Fruit fly (Drosophila melanogaster) whole organism, embryonic: ENCODE results near the gene CG15160.

Experiments used
- B-H1 ChIP-seq: fragments of 200-800 bp; sonication (Bioruptor generic); IDR thresholded peaks from 3 replicates; pipeline ENCODE4 v1.3.6; 2022; ENCODE audit warnings: missing biosample characterization, missing genetic modification characterization
- CG15514 ChIP-seq: fragments of 200-800 bp; sonication (Bioruptor generic); optimal IDR thresholded peaks from 3 replicates; lab custom pipeline; 2017; ENCODE audit warnings: missing biosample characterization, missing genetic modification characterization, mild to moderate bottlenecking, moderate library complexity, missing genetic modification reagents
- CG3163 ChIP-seq: fragments of 200-800 bp; sonication (Bioruptor generic); optimal IDR thresholded peaks from 3 replicates; lab custom pipeline; 2016; ENCODE audit warnings: missing biosample characterization, missing genetic modification characterization
- CG6791 ChIP-seq: fragments of 200-800 bp; sonication (Bioruptor generic); IDR thresholded peaks from 3 replicates; pipeline ENCODE4 v1.3.6; 2022; ENCODE audit warnings: missing biosample characterization, missing genetic modification characterization; ENCODE audit not compliant: partially characterized antibody
- Doc2 ChIP-seq: fragments of 200-800 bp; sonication (Bioruptor generic); IDR thresholded peaks from 2 replicates; pipeline ENCODE4 v1.3.6; 2022; ENCODE audit warnings: missing biosample characterization, missing genetic modification characterization
- cas ChIP-seq: fragments of 200-800 bp; sonication (Bioruptor generic); IDR thresholded peaks from 2 replicates; pipeline ENCODE4 v1.3.6; 2022; ENCODE audit warnings: missing biosample characterization, missing genetic modification characterization
- p53 ChIP-seq: fragments of 200-800 bp; sonication (Bioruptor generic); optimal IDR thresholded peaks from 2 replicates; lab custom pipeline; 2016; ENCODE audit warnings: missing biosample characterization, missing genetic modification characterization

- no peak for TF ChIP-seq p53 (GFP tag; lab: Kevin White, UChicago)
- TF ChIP-seq CG3163 (GFP tag; lab: Kevin White, UChicago), result no peak
- no peak for TF ChIP-seq CG6791
- no peak for TF ChIP-seq cas (GFP tag; lab: Robert Waterston, UW)
- TF ChIP-seq B-H1 (GFP tag; lab: Robert Waterston, UW), result no peak
- TF ChIP-seq CG15514 (GFP tag; lab: Kevin White, UChicago), result peak; percentile 8
- no peak for TF ChIP-seq Doc2
Measured at dm6 chr2L:18548753-18549152, 41.9 kb upstream of the CG15160 start.
